Fruit fly (Drosophila melanogaster): ENCODE results near the gene Hers.

DNA sequence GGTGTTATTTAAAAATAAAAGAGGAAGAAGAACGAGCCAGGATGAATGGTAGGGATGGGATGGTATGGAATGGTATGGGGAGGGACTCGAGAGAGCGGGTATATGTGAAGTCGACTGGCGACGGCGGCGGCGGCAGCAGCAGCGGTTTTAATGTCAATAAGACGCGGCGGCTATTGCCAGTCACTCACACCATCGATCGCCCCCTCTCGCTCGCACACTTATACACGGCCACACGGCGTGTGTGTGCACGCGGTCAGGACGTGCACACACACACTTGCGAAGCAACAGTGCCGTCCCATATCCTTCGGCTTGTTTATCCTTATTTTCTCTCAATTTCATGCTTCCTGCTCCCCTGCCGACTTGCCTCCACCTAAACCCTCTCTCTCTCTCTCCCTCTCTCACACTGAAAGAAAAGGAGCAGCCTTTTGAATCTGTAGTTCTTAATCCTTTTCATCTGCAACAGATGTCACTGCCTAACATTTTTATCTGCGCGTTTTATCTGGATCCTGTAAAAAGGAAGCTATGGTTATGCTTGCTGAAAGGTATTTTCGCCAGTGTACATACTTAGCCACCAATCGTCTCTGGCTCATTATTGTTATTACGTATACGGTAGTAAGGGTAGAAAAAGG is 23.3 kb downstream of the Hers start:
- TF ChIP-seq rgr (GFP tag; optimal IDR thresholded peaks at IDR 0.05) (peak; percentile 82), usp (GFP tag; optimal IDR thresholded peaks at IDR 0.05) (no peak), Hr78 (GFP tag; optimal IDR thresholded peaks at IDR 0.05) (no peak), dl (GFP tag; optimal IDR thresholded peaks at IDR 0.05; ENCODE audit: insufficient read depth in 1 of 2, partially characterized antibody in 2 of 2) (no peak), Hnf4 (GFP tag; optimal IDR thresholded peaks at IDR 0.05) (peak; percentile 73), CrebA (GFP tag; optimal IDR thresholded peaks at IDR 0.05; ENCODE audit: borderline replicate concordance) (no peak), Dfd (GFP tag; optimal IDR thresholded peaks at IDR 0.05) (no peak), psq (GFP tag; optimal IDR thresholded peaks at IDR 0.05) (peak; percentile 63)
